Fruit fly (Drosophila melanogaster) whole organism, embryonic: ENCODE results near the gene CG42820.

Source experiments
- Adf1 ChIP-seq: fragments of 200-800 bp; sonication (Bioruptor generic); IDR thresholded peaks from 2 replicates; pipeline ENCODE4 v1.3.6; 2022; ENCODE audit warnings: missing biosample characterization, missing genetic modification characterization
- Atf3 ChIP-seq: fragments of 200-800 bp; sonication (Bioruptor generic); optimal IDR thresholded peaks from 3 replicates; lab custom pipeline; 2016; ENCODE audit warnings: missing biosample characterization, missing genetic modification characterization
- Blimp-1 ChIP-seq: fragments of 200-800 bp; sonication (Bioruptor generic); optimal IDR thresholded peaks from 3 replicates; lab custom pipeline; 2018; ENCODE audit warnings: missing biosample characterization, missing genetic modification characterization, mild to moderate bottlenecking, moderate library complexity, missing genetic modification reagents
- CG10654 ChIP-seq: fragments of 200-800 bp; sonication (Bioruptor generic); optimal IDR thresholded peaks from 2 replicates; lab custom pipeline; 2016; ENCODE audit warnings: missing biosample characterization, missing genetic modification characterization
- CG12155 ChIP-seq: fragments of 200-800 bp; sonication (Bioruptor generic); optimal IDR thresholded peaks from 3 replicates; lab custom pipeline; 2016; ENCODE audit warnings: missing biosample characterization, missing genetic modification characterization
- CG12744 ChIP-seq: fragments of 200-800 bp; sonication (Bioruptor generic); optimal IDR thresholded peaks from 2 replicates; lab custom pipeline; 2016; ENCODE audit warnings: missing biosample characterization, missing genetic modification characterization
- CG15073 ChIP-seq: fragments of 200-800 bp; sonication (Bioruptor generic); optimal IDR thresholded peaks from 2 replicates; lab custom pipeline; 2016; ENCODE audit warnings: missing biosample characterization, missing genetic modification characterization
- CG15269 ChIP-seq: fragments of 200-800 bp; sonication (Bioruptor generic); optimal IDR thresholded peaks from 2 replicates; lab custom pipeline; 2018; ENCODE audit warnings: missing biosample characterization, mild to moderate bottlenecking, missing genetic modification characterization, moderate library complexity
- CG15479 ChIP-seq: fragments of 200-800 bp; sonication (Bioruptor generic); optimal IDR thresholded peaks from 3 replicates; lab custom pipeline; 2019; ENCODE audit warnings: missing biosample characterization, mild to moderate bottlenecking, missing genetic modification characterization, moderate library complexity
- CG1647 ChIP-seq: fragments of 200-800 bp; sonication (Bioruptor generic); optimal IDR thresholded peaks from 3 replicates; lab custom pipeline; 2016; ENCODE audit warnings: missing biosample characterization, missing genetic modification characterization
- CG3065 ChIP-seq: fragments of 200-800 bp; sonication (Bioruptor generic); optimal IDR thresholded peaks from 2 replicates; lab custom pipeline; 2016; ENCODE audit warnings: missing biosample characterization, missing genetic modification characterization
- CG31224 ChIP-seq: fragments of 200-800 bp; sonication (Bioruptor generic); IDR thresholded peaks from 2 replicates; pipeline ENCODE4 v1.3.6; 2022; ENCODE audit warnings: missing biosample characterization, missing genetic modification characterization
- CG31388 ChIP-seq: fragments of 200-800 bp; sonication (Bioruptor generic); optimal IDR thresholded peaks from 2 replicates; lab custom pipeline; 2016; ENCODE audit warnings: missing biosample characterization, missing genetic modification characterization
- CG33557 ChIP-seq: fragments of 200-800 bp; sonication (Bioruptor generic); optimal IDR thresholded peaks from 2 replicates; lab custom pipeline; 2019; ENCODE audit warnings: missing biosample characterization, mild to moderate bottlenecking, missing genetic modification characterization, moderate library complexity
- CG34376 ChIP-seq: fragments of 200-800 bp; sonication (Bioruptor generic); optimal IDR thresholded peaks from 2 replicates; lab custom pipeline; 2018; ENCODE audit warnings: missing biosample characterization, mild to moderate bottlenecking, missing genetic modification characterization
- CG4424 ChIP-seq: fragments of 200-800 bp; sonication (Bioruptor generic); optimal IDR thresholded peaks from 3 replicates; lab custom pipeline; 2016; ENCODE audit warnings: missing biosample characterization, missing genetic modification characterization
- CG4730 ChIP-seq: fragments of 200-800 bp; sonication (Bioruptor generic); IDR thresholded peaks from 2 replicates; pipeline ENCODE4 v1.3.6; 2022; ENCODE audit warnings: missing biosample characterization, missing genetic modification characterization
- CG6683 ChIP-seq: fragments of 200-800 bp; sonication (Bioruptor generic); optimal IDR thresholded peaks from 2 replicates; lab custom pipeline; 2017; ENCODE audit warnings: missing biosample characterization, mild to moderate bottlenecking, missing genetic modification characterization, missing genetic modification reagents
- CG6854 ChIP-seq: fragments of 200-800 bp; sonication (Bioruptor generic); optimal IDR thresholded peaks from 3 replicates; lab custom pipeline; 2017; ENCODE audit warnings: missing biosample characterization, mild to moderate bottlenecking, missing genetic modification characterization
- CG8478 ChIP-seq: fragments of >200 bp; optimal IDR thresholded peaks from 2 replicates; lab custom pipeline; 2018
- CG9876 ChIP-seq: fragments of 200-800 bp; sonication (Bioruptor generic); optimal IDR thresholded peaks from 2 replicates; lab custom pipeline; 2016; ENCODE audit warnings: missing biosample characterization, missing genetic modification characterization
- Dip2 ChIP-seq: fragments of 200-800 bp; sonication (Bioruptor generic); IDR thresholded peaks from 2 replicates; pipeline ENCODE4 v1.3.6; 2022; ENCODE audit warnings: missing biosample characterization, missing genetic modification characterization
- HLH3B ChIP-seq: fragments of 200-800 bp; sonication (Bioruptor generic); IDR thresholded peaks from 2 replicates; pipeline ENCODE4 v1.3.6; 2022; ENCODE audit warnings: missing biosample characterization, missing genetic modification characterization
- HLH4C ChIP-seq: fragments of 200-800 bp; sonication (Bioruptor generic); IDR thresholded peaks from 3 replicates; pipeline ENCODE4 v1.3.6; 2022; ENCODE audit warnings: missing biosample characterization, missing genetic modification characterization; ENCODE audit not compliant: partially characterized antibody
- HmgD ChIP-seq: fragments of 200-800 bp; sonication (Bioruptor generic); optimal IDR thresholded peaks from 3 replicates; lab custom pipeline; 2016; ENCODE audit warnings: missing biosample characterization, missing genetic modification characterization
- MTF-1 ChIP-seq: fragments of 200-800 bp; sonication (Bioruptor generic); optimal IDR thresholded peaks from 2 replicates; lab custom pipeline; 2018; ENCODE audit warnings: missing biosample characterization, mild to moderate bottlenecking, missing genetic modification characterization, borderline replicate concordance
- Mad ChIP-seq: fragments of 200-800 bp; sonication (Bioruptor generic); optimal IDR thresholded peaks from 2 replicates; lab custom pipeline; 2016; ENCODE audit warnings: missing biosample characterization, missing genetic modification characterization
- Meics ChIP-seq: fragments of 200-800 bp; sonication (Bioruptor generic); optimal IDR thresholded peaks from 2 replicates; lab custom pipeline; 2017; ENCODE audit warnings: missing biosample characterization, mild to moderate bottlenecking, missing genetic modification characterization
- Nf-YC ChIP-seq: fragments of 200-800 bp; optimal IDR thresholded peaks from 3 replicates; lab custom pipeline; 2019; ENCODE audit warnings: missing biosample characterization, mild to moderate bottlenecking, missing genetic modification characterization, moderate library complexity
- Oli ChIP-seq: fragments of 200-800 bp; sonication (Bioruptor generic); optimal IDR thresholded peaks from 2 replicates; lab custom pipeline; 2018; ENCODE audit warnings: missing biosample characterization, mild to moderate bottlenecking, missing genetic modification characterization, moderate library complexity
- Opbp ChIP-seq: fragments of 200-800 bp; sonication (Bioruptor generic); IDR thresholded peaks from 3 replicates; pipeline ENCODE4 v1.3.6; 2022; ENCODE audit warnings: missing biosample characterization, missing genetic modification characterization; ENCODE audit not compliant: partially characterized antibody
- Optix ChIP-seq: fragments of 200-800 bp; sonication (Bioruptor generic); IDR thresholded peaks from 3 replicates; pipeline ENCODE4 v1.3.6; 2022; ENCODE audit warnings: missing biosample characterization, missing genetic modification characterization
- Sry-β ChIP-seq: fragments of 200-800 bp; sonication (Bioruptor generic); optimal IDR thresholded peaks from 2 replicates; lab custom pipeline; 2018; ENCODE audit warnings: missing biosample characterization, mild to moderate bottlenecking, missing genetic modification characterization, moderate library complexity
- Taf1 ChIP-seq: fragments of 200-800 bp; sonication (Bioruptor generic); IDR thresholded peaks from 2 replicates; pipeline ENCODE4 v1.3.6; 2022; ENCODE audit warnings: missing biosample characterization, missing genetic modification characterization
- Tbp ChIP-seq: fragments of >200 bp; optimal IDR thresholded peaks from 2 replicates; lab custom pipeline; 2018; ENCODE audit warnings: missing biosample characterization, missing genetic modification characterization
- ara ChIP-seq: fragments of 200-800 bp; sonication (Bioruptor generic); IDR thresholded peaks from 2 replicates; pipeline ENCODE4 v1.3.6; 2022; ENCODE audit warnings: missing biosample characterization, missing genetic modification characterization
- bcd ChIP-seq: fragments of 200-800 bp; sonication (Bioruptor generic); optimal IDR thresholded peaks from 2 replicates; lab custom pipeline; 2017; ENCODE audit warnings: missing biosample characterization, mild to moderate bottlenecking, missing genetic modification characterization
- bowl ChIP-seq: fragments of 200-800 bp; sonication (Bioruptor generic); IDR thresholded peaks from 2 replicates; pipeline ENCODE4 v1.3.6; 2022; ENCODE audit warnings: missing biosample characterization, missing genetic modification characterization
- exex ChIP-seq: fragments of 200-800 bp; sonication (Bioruptor generic); optimal IDR thresholded peaks from 4 replicates; lab custom pipeline; 2018; ENCODE audit warnings: missing biosample characterization, mild to moderate bottlenecking, missing genetic modification characterization, moderate library complexity
- gcm2 ChIP-seq: fragments of 200-800 bp; sonication (Bioruptor generic); optimal IDR thresholded peaks from 2 replicates; lab custom pipeline; 2016; ENCODE audit warnings: missing biosample characterization, missing genetic modification characterization
- gfzf ChIP-seq: fragments of 200-800 bp; sonication (Bioruptor generic); optimal IDR thresholded peaks from 2 replicates; lab custom pipeline; 2016; ENCODE audit warnings: missing biosample characterization, mild to moderate bottlenecking, missing genetic modification characterization, moderate library complexity
- gsb-n ChIP-seq: fragments of 200-800 bp; sonication (Bioruptor generic); optimal IDR thresholded peaks from 3 replicates; lab custom pipeline; 2018; ENCODE audit warnings: missing biosample characterization, mild to moderate bottlenecking, missing genetic modification characterization
- gt ChIP-seq: fragments of 200-800 bp; sonication (Bioruptor generic); IDR thresholded peaks from 2 replicates; pipeline ENCODE4 v1.3.6; 2022; ENCODE audit warnings: missing biosample characterization, missing genetic modification characterization
- h ChIP-seq: fragments of >200 bp; optimal IDR thresholded peaks from 2 replicates; lab custom pipeline; 2017
- ind ChIP-seq: fragments of 200-800 bp; sonication (Bioruptor generic); optimal IDR thresholded peaks from 3 replicates; lab custom pipeline; 2016; ENCODE audit warnings: missing biosample characterization, missing genetic modification characterization
- lov ChIP-seq, 2 experiments: fragments of 200-800 bp in 1 of 2; fragments of >200 bp in 1 of 2; sonication (Bioruptor generic) in 1 of 2; IDR thresholded peaks in 1 of 2; optimal IDR thresholded peaks in 1 of 2; 2 replicates in 1 of 2; 3 replicates in 1 of 2; pipeline versions ENCODE4 v1.3.6 to Lab custom; 2017 to 2022; ENCODE audit warnings: missing biosample characterization in 1 of 2, missing genetic modification characterization in 1 of 2
- onecut ChIP-seq: fragments of 200-800 bp; sonication (Bioruptor generic); IDR thresholded peaks from 2 replicates; pipeline ENCODE4 v1.3.6; 2022; ENCODE audit warnings: missing biosample characterization, missing genetic modification characterization
- org-1 ChIP-seq: fragments of 200-800 bp; sonication (Bioruptor generic); optimal IDR thresholded peaks from 2 replicates; lab custom pipeline; 2017; ENCODE audit warnings: missing biosample characterization, missing genetic modification characterization
- salm ChIP-seq: fragments of 200-800 bp; sonication (Bioruptor generic); optimal IDR thresholded peaks from 2 replicates; lab custom pipeline; 2018; ENCODE audit warnings: missing biosample characterization, mild to moderate bottlenecking, missing genetic modification characterization
- sob ChIP-seq: fragments of 200-800 bp; sonication (Bioruptor generic); IDR thresholded peaks from 2 replicates; pipeline ENCODE4 v1.3.6; 2022; ENCODE audit warnings: missing biosample characterization, missing genetic modification characterization
- trem ChIP-seq: fragments of 200-800 bp; optimal IDR thresholded peaks from 3 replicates; lab custom pipeline; 2019; ENCODE audit warnings: missing biosample characterization, mild to moderate bottlenecking, missing genetic modification characterization, moderate library complexity
- ttk ChIP-seq: fragments of 200-800 bp; sonication (Bioruptor generic); IDR thresholded peaks from 2 replicates; pipeline ENCODE4 v2.1.2; 2022; ENCODE audit warnings: missing biosample characterization, missing genetic modification characterization

CG42820 gene

dm6 chr2L:8381508-8382036 is 10.6 kb downstream of the CG42820 start, which contains the start of gene AlaRS (continued):
- TF ChIP-seq Opbp (GFP tag; lab: Robert Waterston, UW) (peak; percentile 50; the same call in 1 of the 3 replicates), CG1647 (GFP tag; lab: Kevin White, UChicago) (no peak), CG15269 (tag; lab: Kevin White, UChicago) (peak; percentile 39), gt (GFP tag; lab: Robert Waterston, UW) (no peak), trem (tag; lab: Kevin White, UChicago) (peak; percentile 53), Sry-β (GFP tag; lab: Kevin White, UChicago) (no peak), gcm2 (GFP tag; lab: Kevin White, UChicago) (no peak), h (no peak), org-1 (GFP tag; lab: Kevin White, UChicago) (no peak), CG34376 (GFP tag; lab: Kevin White, UChicago) (peak; percentile 41), Atf3 (no peak), gfzf (GFP tag; lab: Kevin White, UChicago) (no peak), CG31224 (no peak), salm (no peak), gsb-n (no peak), CG6683 (GFP tag; lab: Kevin White, UChicago) (peak; percentile 17), onecut (peak; percentile 10; the same call in 1 of the 2 replicates), CG8478 (lab: Kevin White, UChicago) (no peak), exex (peak; percentile 5), Oli (tag; lab: Kevin White, UChicago) (peak; percentile 9), Optix (no peak), CG4424 (GFP tag; lab: Kevin White, UChicago) (peak; percentile 22), sob (GFP tag; lab: Robert Waterston, UW) (no peak; the same call in 1 of the 2 replicates), CG12155 (GFP tag; lab: Kevin White, UChicago) (peak; percentile 57), CG4730 (no peak), Mad (no peak), ttk (GFP tag; lab: Robert Waterston, UW) (no peak), CG6854 (no peak), HLH4C (GFP tag; lab: Robert Waterston, UW) (peak; percentile 66), CG9876 (no peak), Taf1 (GFP tag; lab: Robert Waterston, UW) (no peak), ara (GFP tag; lab: Robert Waterston, UW) (no peak), CG15073 (no peak), HLH3B (GFP tag; lab: Robert Waterston, UW) (no peak), CG31388 (GFP tag; lab: Kevin White, UChicago) (no peak), CG3065 (no peak), Meics (GFP tag; lab: Kevin White, UChicago) (peak; percentile 28), bcd (GFP tag; lab: Kevin White, UChicago) (peak; percentile 29), MTF-1 (GFP tag; lab: Kevin White, UChicago) (no peak), Adf1 (GFP tag; lab: Robert Waterston, UW) (no peak), HmgD (GFP tag; lab: Kevin White, UChicago) (no peak), CG12744 (GFP tag; lab: Kevin White, UChicago) (no peak), CG10654 (GFP tag; lab: Kevin White, UChicago) (peak; percentile 6), bowl (no peak), Dip2 (GFP tag; lab: Robert Waterston, UW) (no peak), lov (optimal IDR thresholded peaks at IDR 0.05; lab: Kevin White, UChicago) (no peak), lov (GFP tag; IDR thresholded peaks at IDR 0.05; lab: Robert Waterston, UW) (no peak), CG33557 (no peak), Tbp (GFP tag; lab: Kevin White, UChicago) (no peak), Nf-YC (peak; percentile 40), CG15479 (GFP tag; lab: Kevin White, UChicago) (no peak), Blimp-1 (GFP tag; lab: Kevin White, UChicago) (peak; percentile 54), ind (peak; percentile 25)
